Fruit fly (Drosophila melanogaster) whole organism, embryonic: ENCODE measurements around the gene IntS4.

Experiments
- BEAF-32 ChIP-seq: fragments of 200-800 bp; sonication (Bioruptor generic); optimal IDR thresholded peaks from 3 replicates; lab custom pipeline; 2017; ENCODE audit warnings: missing biosample characterization, missing genetic modification characterization, mild to moderate bottlenecking, moderate library complexity, missing genetic modification reagents
- Bgb ChIP-seq: fragments of 200-800 bp; sonication (Bioruptor generic); IDR thresholded peaks from 2 replicates; pipeline ENCODE4 v1.3.6; 2022; ENCODE audit warnings: missing biosample characterization, missing genetic modification characterization; ENCODE audit not compliant: partially characterized antibody
- CG10267 ChIP-seq: fragments of 200-800 bp; sonication (Bioruptor generic); optimal IDR thresholded peaks from 2 replicates; lab custom pipeline; 2018; ENCODE audit warnings: missing biosample characterization, mild to moderate bottlenecking, missing genetic modification characterization, moderate library complexity
- CG10565 ChIP-seq: fragments of 200-800 bp; sonication (Bioruptor generic); optimal IDR thresholded peaks from 3 replicates; lab custom pipeline; 2016; ENCODE audit warnings: missing biosample characterization, mild to moderate bottlenecking, missing genetic modification characterization
- CG12659 ChIP-seq: fragments of 200-800 bp; sonication (Bioruptor generic); optimal IDR thresholded peaks from 3 replicates; lab custom pipeline; 2017; ENCODE audit warnings: mild to moderate bottlenecking, missing biosample characterization, missing genetic modification reagents, missing genetic modification characterization
- CG13775 ChIP-seq: fragments of 200-800 bp; sonication (Bioruptor generic); optimal IDR thresholded peaks from 3 replicates; lab custom pipeline; 2017; ENCODE audit warnings: missing biosample characterization, mild to moderate bottlenecking, missing genetic modification characterization
- CG14710 ChIP-seq: fragments of 200-800 bp; sonication (Bioruptor generic); optimal IDR thresholded peaks from 3 replicates; lab custom pipeline; 2019; ENCODE audit warnings: missing biosample characterization, mild to moderate bottlenecking, missing genetic modification characterization, moderate library complexity
- CG14965 ChIP-seq: fragments of 200-800 bp; sonication (Bioruptor generic); optimal IDR thresholded peaks from 2 replicates; lab custom pipeline; 2016; ENCODE audit warnings: missing biosample characterization, missing genetic modification characterization, borderline replicate concordance
- CG15514 ChIP-seq: fragments of 200-800 bp; sonication (Bioruptor generic); optimal IDR thresholded peaks from 3 replicates; lab custom pipeline; 2017; ENCODE audit warnings: missing biosample characterization, missing genetic modification characterization, mild to moderate bottlenecking, moderate library complexity, missing genetic modification reagents
- CG16813 ChIP-seq: fragments of 200-800 bp; sonication (Bioruptor generic); IDR thresholded peaks from 3 replicates; pipeline ENCODE4 v1.3.6; 2022; ENCODE audit warnings: missing biosample characterization, missing genetic modification characterization; ENCODE audit not compliant: partially characterized antibody
- CG2116 ChIP-seq: fragments of 200-800 bp; sonication (Bioruptor generic); optimal IDR thresholded peaks from 3 replicates; lab custom pipeline; 2018; ENCODE audit warnings: missing biosample characterization, mild to moderate bottlenecking, missing genetic modification characterization
- CG2120 ChIP-seq: fragments of 200-800 bp; sonication (Bioruptor generic); optimal IDR thresholded peaks from 3 replicates; lab custom pipeline; 2016; ENCODE audit warnings: missing biosample characterization, missing genetic modification characterization
- CG30020 ChIP-seq: fragments of 200-800 bp; optimal IDR thresholded peaks from 2 replicates; lab custom pipeline; 2019; ENCODE audit warnings: missing biosample characterization, mild to moderate bottlenecking, missing genetic modification characterization, moderate library complexity
- CG34224 ChIP-seq: fragments of 200-800 bp; sonication (Bioruptor generic); IDR thresholded peaks from 3 replicates; pipeline ENCODE4 v1.3.6; 2022; ENCODE audit warnings: missing biosample characterization, missing genetic modification characterization; ENCODE audit not compliant: partially characterized antibody
- CG3838 ChIP-seq: fragments of 200-800 bp; sonication (Bioruptor generic); optimal IDR thresholded peaks from 3 replicates; lab custom pipeline; 2016; ENCODE audit warnings: missing biosample characterization, missing genetic modification characterization
- CG4282 ChIP-seq: fragments of 200-800 bp; sonication (Bioruptor generic); optimal IDR thresholded peaks from 2 replicates; lab custom pipeline; 2016; ENCODE audit warnings: missing biosample characterization, missing genetic modification characterization
- CG4820 ChIP-seq: fragments of 200-800 bp; sonication (Bioruptor generic); optimal IDR thresholded peaks from 3 replicates; lab custom pipeline; 2016; ENCODE audit warnings: missing biosample characterization, missing genetic modification characterization
- CG6791 ChIP-seq: fragments of 200-800 bp; sonication (Bioruptor generic); IDR thresholded peaks from 3 replicates; pipeline ENCODE4 v1.3.6; 2022; ENCODE audit warnings: missing biosample characterization, missing genetic modification characterization; ENCODE audit not compliant: partially characterized antibody
- CG7271 ChIP-seq: fragments of 200-800 bp; sonication (Bioruptor generic); optimal IDR thresholded peaks from 2 replicates; lab custom pipeline; 2018; ENCODE audit warnings: missing biosample characterization, mild to moderate bottlenecking, missing genetic modification characterization, moderate library complexity
- CG8290 ChIP-seq, 3 experiments: fragments of 200-800 bp; sonication (Bioruptor generic); optimal IDR thresholded peaks; 2 replicates each; lab custom pipeline; 2016 to 2019; ENCODE audit warnings: missing biosample characterization in 3 of 3, missing genetic modification characterization in 3 of 3, mild to moderate bottlenecking in 2 of 3, moderate library complexity in 1 of 3
- CG8388 ChIP-seq: fragments of 200-800 bp; sonication (Bioruptor generic); optimal IDR thresholded peaks from 2 replicates; lab custom pipeline; 2019; ENCODE audit warnings: missing biosample characterization, mild to moderate bottlenecking, missing genetic modification characterization, moderate library complexity
- CG8924 ChIP-seq: fragments of 200-800 bp; optimal IDR thresholded peaks from 3 replicates; lab custom pipeline; 2019; ENCODE audit warnings: missing biosample characterization, mild to moderate bottlenecking, missing genetic modification characterization, moderate library complexity
- CG9437 ChIP-seq: fragments of 200-800 bp; sonication (Bioruptor generic); optimal IDR thresholded peaks from 2 replicates; lab custom pipeline; 2018; ENCODE audit warnings: missing biosample characterization, mild to moderate bottlenecking, missing genetic modification characterization
- CG9932 ChIP-seq: fragments of 200-800 bp; sonication (Bioruptor generic); IDR thresholded peaks from 2 replicates; pipeline ENCODE4 v1.3.6; 2022; ENCODE audit warnings: missing biosample characterization, missing genetic modification characterization
- CoRest ChIP-seq: fragments of 200-800 bp; sonication (Bioruptor generic); optimal IDR thresholded peaks from 3 replicates; lab custom pipeline; 2018; ENCODE audit warnings: missing biosample characterization, mild to moderate bottlenecking, missing genetic modification characterization, moderate library complexity
- Dip3 ChIP-seq: fragments of 200-800 bp; sonication (Bioruptor generic); optimal IDR thresholded peaks from 3 replicates; lab custom pipeline; 2016; ENCODE audit warnings: missing biosample characterization, missing genetic modification characterization
- Dp ChIP-seq: fragments of 200-800 bp; sonication (Bioruptor generic); optimal IDR thresholded peaks from 2 replicates; lab custom pipeline; 2018; ENCODE audit warnings: missing biosample characterization, mild to moderate bottlenecking, missing genetic modification characterization, moderate library complexity
- E2f1 ChIP-seq: fragments of 200-800 bp; sonication (Bioruptor generic); IDR thresholded peaks from 2 replicates; pipeline ENCODE4 v1.3.6; 2022; ENCODE audit warnings: missing biosample characterization, missing genetic modification characterization
- E2f2 ChIP-seq: fragments of 200-800 bp; sonication (Bioruptor generic); IDR thresholded peaks from 2 replicates; pipeline ENCODE4 v1.3.6; 2022; ENCODE audit warnings: missing biosample characterization, missing genetic modification characterization
- GATAe ChIP-seq: fragments of 200-800 bp; sonication (Bioruptor generic); conservative IDR thresholded peaks from 2 replicates; pipeline ENCODE4 v1.3.6; 2022; ENCODE audit warnings: missing biosample characterization, missing genetic modification characterization
- Kr ChIP-seq: fragments of 200-800 bp; sonication (Bioruptor generic); optimal IDR thresholded peaks from 2 replicates; lab custom pipeline; 2017; ENCODE audit warnings: missing biosample characterization, mild to moderate bottlenecking, missing genetic modification characterization
- Lhr ChIP-seq: fragments of 200-800 bp; sonication (Bioruptor generic); optimal IDR thresholded peaks from 3 replicates; lab custom pipeline; 2017; ENCODE audit warnings: mild to moderate bottlenecking, missing biosample characterization, missing genetic modification reagents, missing genetic modification characterization
- Med ChIP-seq: fragments of 200-800 bp; sonication (Bioruptor generic); peaks from one replicate; lab custom pipeline; 2016; ENCODE audit warnings: missing biosample characterization, missing genetic modification characterization, mild to moderate bottlenecking, inconsistent platforms, moderate library complexity
- Nf-YC ChIP-seq: fragments of 200-800 bp; optimal IDR thresholded peaks from 3 replicates; lab custom pipeline; 2019; ENCODE audit warnings: missing biosample characterization, mild to moderate bottlenecking, missing genetic modification characterization, moderate library complexity
- Sin3A ChIP-seq: fragments of >200 bp; optimal IDR thresholded peaks from 2 replicates; lab custom pipeline; 2018
- Tbp ChIP-seq: fragments of >200 bp; optimal IDR thresholded peaks from 2 replicates; lab custom pipeline; 2018; ENCODE audit warnings: missing biosample characterization, missing genetic modification characterization
- ato ChIP-seq: fragments of 200-800 bp; sonication (Bioruptor generic); IDR thresholded peaks from 2 replicates; pipeline ENCODE4 v1.3.6; 2022; ENCODE audit warnings: missing biosample characterization, missing genetic modification characterization; ENCODE audit not compliant: partially characterized antibody
- ems ChIP-seq: fragments of 200-800 bp; sonication (Bioruptor generic); optimal IDR thresholded peaks from 3 replicates; lab custom pipeline; 2016; ENCODE audit warnings: missing biosample characterization, missing genetic modification characterization
- inv ChIP-seq: fragments of 200-800 bp; sonication (Bioruptor generic); IDR thresholded peaks from 2 replicates; pipeline ENCODE4 v1.3.6; 2022; ENCODE audit warnings: missing biosample characterization, missing genetic modification characterization; ENCODE audit not compliant: partially characterized antibody
- lilli ChIP-seq: fragments of 200-800 bp; sonication (Bioruptor generic); optimal IDR thresholded peaks from 3 replicates; lab custom pipeline; 2016; ENCODE audit warnings: missing biosample characterization, missing genetic modification characterization
- mld ChIP-seq: fragments of 200-800 bp; sonication (Bioruptor generic); IDR thresholded peaks from 3 replicates; pipeline ENCODE4 v1.3.6; 2022; ENCODE audit warnings: missing biosample characterization, missing genetic modification characterization; ENCODE audit not compliant: partially characterized antibody
- pfk ChIP-seq: fragments of 200-800 bp; sonication (Bioruptor generic); optimal IDR thresholded peaks from 2 replicates; lab custom pipeline; 2018; ENCODE audit warnings: missing biosample characterization, mild to moderate bottlenecking, missing genetic modification characterization, moderate library complexity
- sens ChIP-seq: fragments of 200-800 bp; sonication (Bioruptor generic); peaks from one replicate; lab custom pipeline; 2016; ENCODE audit warnings: missing biosample characterization, missing genetic modification characterization
- sug ChIP-seq: fragments of 200-800 bp; optimal IDR thresholded peaks from 2 replicates; lab custom pipeline; 2019; ENCODE audit warnings: missing biosample characterization, mild to moderate bottlenecking, missing genetic modification characterization, moderate library complexity
- tna ChIP-seq: fragments of 200-800 bp; sonication (Bioruptor generic); IDR thresholded peaks from 2 replicates; pipeline ENCODE4 v1.3.6; 2022; ENCODE audit warnings: missing biosample characterization, missing genetic modification characterization; ENCODE audit not compliant: partially characterized antibody
- trh ChIP-seq: fragments of 200-800 bp; sonication (Bioruptor generic); optimal IDR thresholded peaks from 2 replicates; lab custom pipeline; 2016; ENCODE audit warnings: missing biosample characterization, missing genetic modification characterization
- unc-4 ChIP-seq: fragments of 200-800 bp; sonication (Bioruptor generic); IDR thresholded peaks from 2 replicates; pipeline ENCODE4 v1.3.6; 2022; ENCODE audit warnings: missing biosample characterization, missing genetic modification characterization; ENCODE audit not compliant: partially characterized antibody
- wdn ChIP-seq: fragments of 200-800 bp; sonication (Bioruptor generic); IDR thresholded peaks from 2 replicates; pipeline ENCODE4 v1.3.6; 2022; ENCODE audit warnings: missing biosample characterization, missing genetic modification characterization
- yki ChIP-seq: fragments of >200 bp; optimal IDR thresholded peaks from 3 replicates; lab custom pipeline; 2018

Gene IntS4

dm6 chrX:8591685-8592127, 33.1 kb upstream of the IntS4 start, which contains the start of the genes CG12659 and Crag:
CG12659 (minus strand) TSS chrX:8591729.
Crag (plus strand) TSS chrX:8592031.
- TF ChIP-seq lilli (GFP tag; lab: Kevin White, UChicago) (peak; percentile 36), CG12659 (GFP tag; lab: Kevin White, UChicago) (peak; percentile 83), CG10267 (tag; lab: Kevin White, UChicago) (peak; percentile 21), trh (GFP tag; lab: Kevin White, UChicago) (no peak), CG16813 (GFP tag; lab: Robert Waterston, UW) (peak; percentile 74), CG4820 (no peak), pfk (peak; percentile 87), CG9932 (peak; percentile 47), CG15514 (peak; percentile 31), inv (GFP tag; lab: Robert Waterston, UW) (peak; percentile 39; the same call in 1 of the 2 replicates), E2f1 (GFP tag; lab: Robert Waterston, UW) (no peak), CG6791 (GFP tag; lab: Robert Waterston, UW) (no peak), Med (GFP tag; lab: Kevin White, UChicago) (peak; percentile 71), Tbp (GFP tag; lab: Kevin White, UChicago) (no peak), Sin3A (lab: Kevin White, UChicago) (peak; percentile 59), CG13775 (no peak), mld (GFP tag; lab: Robert Waterston, UW) (0 out of 3 replicates have a peak, but pooled peaks have one; percentile 10), sug (tag; lab: Kevin White, UChicago) (peak; percentile 0), ato (GFP tag; lab: Robert Waterston, UW) (0 out of 2 replicates have a peak, but pooled peaks have one; percentile 19), CG7271 (tag; lab: Kevin White, UChicago) (no peak), CG14965 (GFP tag; lab: Kevin White, UChicago) (no peak), CoRest (tag; lab: Kevin White, UChicago) (peak; percentile 36), CG2120 (GFP tag; lab: Kevin White, UChicago) (peak; percentile 40), CG8290 (GFP tag; optimal IDR thresholded peaks at IDR 0.05; lab: Kevin White, UChicago) (peak; percentile 67), CG8290 (tag; optimal IDR thresholded peaks at IDR 0.05; lab: Kevin White, UChicago) (peak in 1 of 2 experiments; percentile 47), Dp (GFP tag; lab: Kevin White, UChicago) (peak; percentile 16), sens (GFP tag; lab: Kevin White, UChicago) (peak; percentile 89), CG9437 (no peak), E2f2 (no peak), CG8924 (tag; lab: Kevin White, UChicago) (peak; percentile 40), ems (no peak), CG4282 (GFP tag; lab: Kevin White, UChicago) (no peak), unc-4 (GFP tag; lab: Robert Waterston, UW) (peak; percentile 65; the same call in 1 of the 2 replicates), CG30020 (peak; percentile 79), CG8388 (no peak), Nf-YC (tag; lab: Kevin White, UChicago) (peak; percentile 39), GATAe (GFP tag; lab: Robert Waterston, UW) (no peak), CG2116 (peak; percentile 83), CG10565 (no peak), wdn (GFP tag; lab: Robert Waterston, UW) (no peak), tna (GFP tag; lab: Robert Waterston, UW) (peak; percentile 52; the same call in 1 of the 2 replicates), Kr (no peak), CG14710 (tag; lab: Kevin White, UChicago) (peak; percentile 36), Bgb (GFP tag; lab: Robert Waterston, UW) (peak; percentile 53; the same call in 1 of the 2 replicates), Dip3 (GFP tag; lab: Kevin White, UChicago) (no peak), Lhr (GFP tag; lab: Kevin White, UChicago) (peak; percentile 41), yki (no peak), BEAF-32 (peak; percentile 74), CG34224 (GFP tag; lab: Robert Waterston, UW) (peak; percentile 66; the same call in 2 of the 3 replicates), CG3838 (no peak)
